Worm (Caenorhabditis elegans) whole organism, L4/young adult: ENCODE measurements around the gene F55C9.15.

ENCODE experiments used
- W03F9.2 ChIP-seq: fragments of 150-350 bp; optimal IDR thresholded peaks from 2 replicates; lab custom pipeline; 2014; ENCODE audit warnings: missing biosample characterization, missing genetic modification characterization
- dao-5 ChIP-seq: sonication (generic microtip); optimal IDR thresholded peaks from 2 replicates; lab custom pipeline; 2016; ENCODE audit warnings: missing genotype, missing genetic modification characterization, moderate library complexity, missing compliant biosample characterization
- him-1 ChIP-seq: sonication (generic microtip); optimal IDR thresholded peaks from 2 replicates; lab custom pipeline; 2016; ENCODE audit warnings: missing genotype, missing genetic modification reagents, missing genetic modification characterization, missing compliant biosample characterization

DNA sequence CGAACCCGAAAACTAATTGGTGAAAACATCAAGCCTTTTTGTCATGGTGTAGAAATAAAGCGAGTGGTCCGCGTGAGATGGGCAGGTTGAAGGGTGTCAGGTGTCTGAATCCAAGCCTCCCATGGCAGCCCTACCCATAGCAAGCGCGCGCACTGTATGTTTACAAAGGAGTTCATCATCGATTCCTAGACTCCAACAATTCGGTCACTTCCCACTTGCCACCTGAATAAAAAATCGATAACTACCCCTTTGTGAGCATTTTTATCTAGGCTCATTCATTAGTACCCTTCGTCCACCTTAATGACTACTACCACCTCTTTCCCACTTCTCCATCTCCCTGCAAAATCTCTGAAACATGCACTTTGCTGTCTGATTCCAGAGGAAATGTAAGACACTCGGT is 6.2 kb upstream of the F55C9.15 start, which contains the start of gene fbxb-64:
- TF ChIP-seq him-1 (no peak), W03F9.2 (no peak), dao-5 (tag; lab: Kevin White, UChicago) (no peak)
